Fruit fly (Drosophila melanogaster) whole organism: ENCODE data around the gene p38b.

Experiments used
- CG8478 ChIP-seq: fragments of >200 bp; optimal IDR thresholded peaks from 2 replicates; lab custom pipeline; 2018; ENCODE audit warnings: inconsistent platforms
- EcR ChIP-seq, 2 experiments: fragments of >200 bp; optimal IDR thresholded peaks; 2 replicates each; lab custom pipeline; 2017; ENCODE audit warnings: missing biosample characterization in 2 of 2, missing genetic modification characterization in 2 of 2, missing genetic modification reagents in 2 of 2
- pan ChIP-seq: fragments of >200 bp; optimal IDR thresholded peaks from 2 replicates; lab custom pipeline; 2017
- psq ChIP-seq: fragments of >200 bp; optimal IDR thresholded peaks from 2 replicates; lab custom pipeline; 2017
- usp ChIP-seq: fragments of >200 bp; optimal IDR thresholded peaks from 2 replicates; lab custom pipeline; 2017; ENCODE audit warnings: missing biosample characterization, missing genetic modification characterization, mixed read lengths

DNA sequence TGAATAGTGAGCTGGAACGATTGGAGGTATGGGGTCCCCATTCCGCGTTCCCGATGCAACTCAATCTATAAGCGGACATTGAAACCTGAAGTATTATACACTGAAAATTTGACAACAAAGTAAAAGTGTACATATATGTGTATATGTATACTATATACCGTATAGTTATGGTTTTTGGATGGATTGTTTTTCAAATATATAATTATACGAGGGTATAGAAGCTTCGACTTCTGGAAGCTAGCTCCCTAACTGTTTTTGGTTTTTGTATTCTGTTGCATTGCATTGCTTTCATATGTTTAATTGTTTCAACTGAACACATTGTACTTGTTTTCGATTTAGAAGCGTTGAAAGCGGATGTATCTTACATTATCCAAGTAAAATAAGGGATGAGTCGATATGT is 32.7 kb downstream of the p38b start, which contains the start of gene CG16888:
- TF ChIP-seq CG8478 (no peak), EcR (GFP tag; optimal IDR thresholded peaks at IDR 0.05; lab: Kevin White, UChicago) (no peak), psq (lab: Kevin White, UChicago) (no peak), pan (lab: Kevin White, UChicago) (no peak), usp (GFP tag; lab: Kevin White, UChicago) (no peak)
